Fruit fly (Drosophila melanogaster) whole organism, prepupa: Measurements from ENCODE around the gene Exo84.
A peak's percentile ranks its signal among the peaks of the same experiment; 100 is the strongest.

Experiments used
- Blimp-1 ChIP-seq: fragments of 200-800 bp; sonication (Bioruptor generic); optimal IDR thresholded peaks from 3 replicates; lab custom pipeline; 2017; ENCODE audit warnings: missing biosample characterization, missing genetic modification characterization, mild to moderate bottlenecking, moderate library complexity, missing genetic modification reagents
- CG10631 ChIP-seq: fragments of 200-800 bp; sonication (Bioruptor generic); optimal IDR thresholded peaks from 2 replicates; lab custom pipeline; 2016; ENCODE audit warnings: missing biosample characterization, missing genetic modification characterization
- CG10669 ChIP-seq: fragments of 200-800 bp; sonication (Bioruptor generic); optimal IDR thresholded peaks from 3 replicates; lab custom pipeline; 2018; ENCODE audit warnings: missing biosample characterization, mild to moderate bottlenecking, missing genetic modification characterization, moderate library complexity
- CG11902 ChIP-seq: fragments of 200-800 bp; sonication (Bioruptor generic); optimal IDR thresholded peaks from 3 replicates; lab custom pipeline; 2016; ENCODE audit warnings: missing biosample characterization, missing genetic modification characterization
- CG1621 ChIP-seq: fragments of 200-800 bp; sonication (Bioruptor generic); optimal IDR thresholded peaks from 3 replicates; lab custom pipeline; 2018; ENCODE audit warnings: missing biosample characterization, mild to moderate bottlenecking, missing genetic modification characterization
- CG16779 ChIP-seq: fragments of 200-800 bp; sonication (Bioruptor generic); optimal IDR thresholded peaks from 3 replicates; lab custom pipeline; 2017; ENCODE audit warnings: missing biosample characterization, mild to moderate bottlenecking, missing genetic modification characterization
- CG3032 ChIP-seq: fragments of 200-800 bp; optimal IDR thresholded peaks from 2 replicates; lab custom pipeline; 2019; ENCODE audit warnings: missing biosample characterization, mild to moderate bottlenecking, missing genetic modification characterization, moderate library complexity
- CG31627 ChIP-seq: fragments of 200-800 bp; sonication (Bioruptor generic); optimal IDR thresholded peaks from 3 replicates; lab custom pipeline; 2016; ENCODE audit warnings: missing biosample characterization, missing genetic modification characterization
- CG32006 ChIP-seq: fragments of 200-800 bp; sonication (Bioruptor generic); optimal IDR thresholded peaks from 3 replicates; lab custom pipeline; 2017; ENCODE audit warnings: missing biosample characterization, mild to moderate bottlenecking, missing genetic modification characterization
- CG34406 ChIP-seq: fragments of 200-800 bp; sonication (Bioruptor generic); optimal IDR thresholded peaks from 3 replicates; lab custom pipeline; 2016; ENCODE audit warnings: missing biosample characterization, missing genetic modification characterization
- CG3919 ChIP-seq: fragments of 200-800 bp; sonication (Bioruptor generic); optimal IDR thresholded peaks from 3 replicates; lab custom pipeline; 2016; ENCODE audit warnings: missing biosample characterization, missing genetic modification characterization
- CG6163 ChIP-seq: fragments of 200-800 bp; sonication (Bioruptor generic); IDR thresholded peaks from 3 replicates; pipeline ENCODE4 v1.3.6; 2022; ENCODE audit warnings: missing biosample characterization, missing genetic modification characterization
- CG6276 ChIP-seq: fragments of 200-800 bp; sonication (Bioruptor generic); optimal IDR thresholded peaks from 2 replicates; lab custom pipeline; 2017; ENCODE audit warnings: missing biosample characterization, mild to moderate bottlenecking, missing genetic modification characterization
- CG6792 ChIP-seq: fragments of 200-800 bp; sonication (Bioruptor generic); optimal IDR thresholded peaks from 3 replicates; lab custom pipeline; 2016; ENCODE audit warnings: missing biosample characterization, missing genetic modification characterization
- CG6854 ChIP-seq: fragments of 200-800 bp; sonication (Bioruptor generic); optimal IDR thresholded peaks from 2 replicates; lab custom pipeline; 2017; ENCODE audit warnings: missing biosample characterization, mild to moderate bottlenecking, missing genetic modification characterization
- CG7368 ChIP-seq: fragments of 200-800 bp; sonication (Bioruptor generic); optimal IDR thresholded peaks from 3 replicates; lab custom pipeline; 2016; ENCODE audit warnings: missing biosample characterization, missing genetic modification characterization
- CG8119 ChIP-seq: fragments of 200-800 bp; sonication (Bioruptor generic); IDR thresholded peaks from 3 replicates; pipeline ENCODE4 v1.3.6; 2022; ENCODE audit warnings: missing biosample characterization, missing genetic modification characterization
- CG8632 ChIP-seq: fragments of 200-800 bp; sonication (Bioruptor generic); optimal IDR thresholded peaks from 3 replicates; lab custom pipeline; 2016; ENCODE audit warnings: missing biosample characterization, missing genetic modification characterization
- CG9139 ChIP-seq: fragments of 200-800 bp; sonication (Bioruptor generic); optimal IDR thresholded peaks from 3 replicates; lab custom pipeline; 2017; ENCODE audit warnings: missing biosample characterization, mild to moderate bottlenecking, missing genetic modification characterization
- Eip78C ChIP-seq: fragments of 200-800 bp; sonication (Bioruptor generic); peaks from one replicate; lab custom pipeline; 2016; ENCODE audit warnings: missing biosample characterization, missing genetic modification characterization
- Ets21C ChIP-seq: fragments of 200-800 bp; sonication (Bioruptor generic); optimal IDR thresholded peaks from 3 replicates; lab custom pipeline; 2016; ENCODE audit warnings: missing biosample characterization, missing genetic modification characterization
- Ets96B ChIP-seq: fragments of 200-800 bp; optimal IDR thresholded peaks from 2 replicates; lab custom pipeline; 2019; ENCODE audit warnings: missing biosample characterization, mild to moderate bottlenecking, missing genetic modification characterization, moderate library complexity
- Gug ChIP-seq: fragments of 200-800 bp; sonication (Bioruptor generic); IDR thresholded peaks from 2 replicates; pipeline ENCODE4 v1.3.6; 2022; ENCODE audit warnings: missing biosample characterization, missing genetic modification characterization
- Hr4 ChIP-seq: fragments of 200-800 bp; sonication (Bioruptor generic); optimal IDR thresholded peaks from 3 replicates; lab custom pipeline; 2016; ENCODE audit warnings: missing biosample characterization, missing genetic modification characterization
- Lpt ChIP-seq: fragments of 200-800 bp; sonication (Bioruptor generic); optimal IDR thresholded peaks from 3 replicates; lab custom pipeline; 2016; ENCODE audit warnings: missing biosample characterization, missing genetic modification characterization
- Met ChIP-seq: fragments of 200-800 bp; sonication (Bioruptor generic); optimal IDR thresholded peaks from 3 replicates; lab custom pipeline; 2016; ENCODE audit warnings: missing biosample characterization, missing genetic modification characterization
- Sox15 ChIP-seq: fragments of 200-800 bp; sonication (Bioruptor generic); optimal IDR thresholded peaks from 3 replicates; lab custom pipeline; 2016; ENCODE audit warnings: missing biosample characterization, missing genetic modification characterization
- achi ChIP-seq: fragments of 200-800 bp; sonication (Bioruptor generic); optimal IDR thresholded peaks from 3 replicates; lab custom pipeline; 2016; ENCODE audit warnings: missing biosample characterization, missing genetic modification characterization
- acj6 ChIP-seq: fragments of 200-800 bp; sonication (Bioruptor generic); optimal IDR thresholded peaks from 3 replicates; lab custom pipeline; 2016; ENCODE audit warnings: missing biosample characterization, missing genetic modification characterization
- cyc ChIP-seq: fragments of 200-800 bp; sonication (Bioruptor generic); optimal IDR thresholded peaks from 3 replicates; lab custom pipeline; 2016; ENCODE audit warnings: missing biosample characterization, missing genetic modification characterization
- dsx ChIP-seq: fragments of 200-800 bp; optimal IDR thresholded peaks from 3 replicates; lab custom pipeline; 2019; ENCODE audit warnings: missing biosample characterization, mild to moderate bottlenecking, missing genetic modification characterization, moderate library complexity; ENCODE audit not compliant: poor library complexity, severe bottlenecking
- fd59A ChIP-seq: fragments of 200-800 bp; sonication (Bioruptor generic); optimal IDR thresholded peaks from 2 replicates; lab custom pipeline; 2017; ENCODE audit warnings: missing biosample characterization, mild to moderate bottlenecking, missing genetic modification characterization, missing genetic modification reagents
- fd85E ChIP-seq: fragments of 200-800 bp; sonication (Bioruptor generic); optimal IDR thresholded peaks from 3 replicates; lab custom pipeline; 2016; ENCODE audit warnings: missing biosample characterization, missing genetic modification characterization
- fkh ChIP-seq: fragments of 200-800 bp; sonication (Bioruptor generic); optimal IDR thresholded peaks from 3 replicates; lab custom pipeline; 2017; ENCODE audit warnings: missing biosample characterization, mild to moderate bottlenecking, missing genetic modification characterization, moderate library complexity
- salr ChIP-seq, 2 experiments: fragments of 200-800 bp; sonication (Bioruptor generic); optimal IDR thresholded peaks; 3 replicates each; lab custom pipeline; 2016 to 2018; ENCODE audit warnings: missing biosample characterization in 2 of 2, missing genetic modification characterization in 2 of 2, mild to moderate bottlenecking in 1 of 2
- ss ChIP-seq, 2 experiments: fragments of 200-800 bp; sonication (Bioruptor generic); optimal IDR thresholded peaks; 2 replicates in 1 of 2; 3 replicates in 1 of 2; lab custom pipeline; 2017 to 2018; ENCODE audit warnings: mild to moderate bottlenecking in 2 of 2, missing biosample characterization in 2 of 2, missing genetic modification characterization in 2 of 2, moderate library complexity in 1 of 2
- svp ChIP-seq: fragments of 200-800 bp; sonication (Bioruptor generic); peaks from one replicate; lab custom pipeline; 2016; ENCODE audit warnings: missing biosample characterization, missing genetic modification characterization
- topi ChIP-seq: fragments of 200-800 bp; sonication (Bioruptor generic); optimal IDR thresholded peaks from 3 replicates; lab custom pipeline; 2016; ENCODE audit warnings: missing biosample characterization, missing genetic modification characterization

Exo84 gene

DNA sequence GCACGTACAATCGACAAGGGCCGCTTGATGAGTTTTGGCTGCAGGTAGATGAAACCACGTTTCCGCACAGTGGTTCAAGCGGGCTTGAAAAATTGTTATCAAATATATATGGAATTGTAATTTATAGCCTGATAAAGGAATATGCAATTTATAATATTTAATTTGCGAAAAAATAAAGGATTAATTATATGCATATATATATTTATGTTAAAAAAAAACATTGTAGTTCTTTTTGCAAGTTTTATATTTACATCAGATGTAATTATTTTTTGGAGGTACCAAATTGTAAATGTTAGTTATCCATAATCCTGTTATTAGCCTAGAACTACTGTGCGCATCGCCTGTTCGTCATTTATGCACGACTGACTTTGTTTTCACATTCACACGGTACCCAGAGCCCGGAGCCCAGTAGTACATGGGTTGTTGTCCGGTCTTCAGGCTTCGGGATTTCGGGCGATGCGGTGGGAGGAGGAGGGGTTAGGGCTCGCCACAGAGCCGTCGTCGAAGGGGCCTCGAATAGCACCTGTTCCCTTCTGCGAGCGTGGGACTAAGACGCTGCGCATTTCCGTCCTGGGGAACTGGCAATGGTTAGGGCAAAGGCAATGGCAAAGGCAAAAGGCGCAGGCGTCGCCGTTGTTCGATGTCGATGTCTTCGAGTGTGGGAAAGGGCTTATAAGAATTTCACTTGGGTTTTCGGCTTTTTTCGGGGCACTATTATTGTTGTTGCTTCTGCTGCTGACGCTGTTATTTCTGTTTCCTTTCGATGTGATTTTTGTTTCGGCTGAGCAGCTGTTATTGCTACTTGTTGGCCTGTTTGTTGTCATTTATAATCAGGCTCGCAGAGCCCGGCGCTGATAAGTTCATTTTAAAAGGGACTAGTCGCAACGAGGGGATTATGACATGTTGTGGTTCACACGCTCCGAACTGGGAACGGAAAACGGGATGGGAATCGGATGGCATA is 34.0 kb downstream of the Exo84 start (continued):
- peak; percentile 92 for TF ChIP-seq fd59A (GFP tag; lab: Kevin White, UChicago)
- TF ChIP-seq CG32006 (GFP tag; lab: Kevin White, UChicago), result peak; percentile 88
- peak; percentile 54 for TF ChIP-seq Gug (GFP tag; lab: Robert Waterston, UW)
- peak; percentile 77 for TF ChIP-seq CG1621 (tag; lab: Kevin White, UChicago)
- TF ChIP-seq CG7368 (GFP tag; lab: Kevin White, UChicago), result peak; percentile 84
- TF ChIP-seq achi, result peak; percentile 93
- peak; percentile 92 for TF ChIP-seq svp (GFP tag; lab: Kevin White, UChicago)
- peak; percentile 63 for TF ChIP-seq fkh (GFP tag; lab: Kevin White, UChicago)
- TF ChIP-seq CG8632 (GFP tag; lab: Kevin White, UChicago), result peak; percentile 94
- peak; percentile 91 for TF ChIP-seq CG3919 (GFP tag; lab: Kevin White, UChicago)
- TF ChIP-seq CG16779 (tag; lab: Kevin White, UChicago), result peak; percentile 84
- TF ChIP-seq Lpt (GFP tag; lab: Kevin White, UChicago), result peak; percentile 88
- peak; percentile 85 for TF ChIP-seq CG11902
- peak; percentile 75 for TF ChIP-seq CG6276 (GFP tag; lab: Kevin White, UChicago)
- peak; percentile 95 for TF ChIP-seq dsx (GFP tag; lab: Kevin White, UChicago)
- peak; percentile 58 for TF ChIP-seq CG31627
- TF ChIP-seq salr (GFP tag; optimal IDR thresholded peaks at IDR 0.05; lab: Kevin White, UChicago), result peak; percentile 53 to 89
- peak; percentile 18 for TF ChIP-seq Ets21C (GFP tag; lab: Kevin White, UChicago)
- TF ChIP-seq CG6792 (GFP tag; lab: Kevin White, UChicago), result peak; percentile 93
- TF ChIP-seq ss (GFP tag; optimal IDR thresholded peaks at IDR 0.05; lab: Kevin White, UChicago), result peak; percentile 97
- TF ChIP-seq Sox15 (GFP tag; lab: Kevin White, UChicago), result peak; percentile 83
- TF ChIP-seq acj6 (GFP tag; lab: Kevin White, UChicago), result peak; percentile 92
- peak; percentile 91 for TF ChIP-seq CG9139 (GFP tag; lab: Kevin White, UChicago)
- TF ChIP-seq, all 60 proteins: peak for 58

DNA sequence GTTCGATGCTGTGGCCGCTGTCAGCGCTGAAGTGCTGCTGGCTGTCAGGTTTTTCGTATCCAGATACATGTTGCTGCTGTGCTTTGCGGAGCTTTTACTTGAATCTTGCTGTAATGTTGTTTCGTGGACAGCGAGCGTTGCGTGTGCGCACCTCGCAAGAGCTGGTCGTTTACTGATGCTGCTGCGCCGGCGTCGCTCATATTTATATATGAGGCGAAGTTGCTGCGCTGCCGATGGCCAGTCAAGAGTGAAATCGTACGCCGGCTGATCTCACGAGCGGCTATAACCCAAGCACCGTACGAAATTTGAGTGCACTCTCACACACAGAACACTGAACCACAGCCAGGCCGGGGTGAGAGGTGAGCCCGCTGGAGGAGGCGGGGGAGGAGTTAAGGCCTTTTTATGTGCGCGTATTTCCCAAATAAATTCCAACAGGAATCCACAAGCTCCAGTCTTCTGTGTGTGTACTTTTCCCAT is 34.7 kb downstream of the Exo84 start:
- no peak for TF ChIP-seq CG8119
- TF ChIP-seq CG6163 (GFP tag; lab: Robert Waterston, UW), result 0 out of 3 replicates have a peak, but pooled peaks have one; percentile 27
- TF ChIP-seq CG6854 (GFP tag; lab: Kevin White, UChicago), result no peak
- TF ChIP-seq cyc, result no peak

DNA sequence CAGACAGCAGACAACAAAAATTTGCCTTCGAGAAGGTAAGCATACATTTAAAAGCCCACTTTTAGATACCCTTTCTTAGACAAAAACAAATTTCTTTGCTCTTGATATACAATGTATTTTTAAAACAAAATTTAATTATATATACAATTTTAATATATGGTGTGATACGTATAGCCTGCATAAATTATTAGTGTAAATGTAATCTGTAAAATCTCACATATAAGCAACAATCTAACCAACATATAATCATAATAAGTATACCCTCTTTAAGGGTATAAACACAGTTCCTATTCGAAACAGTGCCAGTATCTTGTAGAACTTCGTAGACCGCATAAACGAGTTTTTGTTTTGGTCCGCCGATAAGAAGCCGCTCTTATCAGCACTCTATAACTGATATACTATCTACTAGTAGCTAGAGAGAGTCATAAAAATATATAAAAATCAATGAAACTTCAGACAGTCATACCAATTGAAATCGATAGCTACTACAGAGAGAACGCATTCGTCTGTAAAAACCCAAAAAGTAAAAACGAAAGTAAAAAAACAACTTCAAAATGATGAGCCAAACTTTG is 37.7 kb downstream of the Exo84 start, which contains the start of gene Kaz-m1:
Kaz-m1 (plus strand) TSS at position 460 of the 572 bp plus-strand sequence.
- TF ChIP-seq topi (GFP tag; lab: Kevin White, UChicago) (no peak), CG10669 (no peak), CG32006 (GFP tag; lab: Kevin White, UChicago) (no peak), Ets96B (tag; lab: Kevin White, UChicago) (peak; percentile 22), fd85E (GFP tag; lab: Kevin White, UChicago) (no peak), Met (GFP tag; lab: Kevin White, UChicago) (no peak), Eip78C (GFP tag; lab: Kevin White, UChicago) (peak; percentile 27), Blimp-1 (GFP tag; lab: Kevin White, UChicago) (no peak), Hr4 (GFP tag; lab: Kevin White, UChicago) (no peak), CG10631 (GFP tag; lab: Kevin White, UChicago) (peak; percentile 28), CG3032 (tag; lab: Kevin White, UChicago) (peak; percentile 29), CG34406 (GFP tag; lab: Kevin White, UChicago) (no peak), salr (GFP tag; optimal IDR thresholded peaks at IDR 0.05; lab: Kevin White, UChicago) (no peak), Ets21C (GFP tag; lab: Kevin White, UChicago) (no peak), dsx (GFP tag; lab: Kevin White, UChicago) (peak; percentile 22), Gug (GFP tag; lab: Robert Waterston, UW) (no peak)
